Fruit fly (Drosophila melanogaster) whole organism, embryonic: ENCODE results near the gene Hr78.
A peak's percentile ranks its signal among the peaks of the same experiment; 100 is the strongest.

Source experiments
- Atf-2 ChIP-seq: fragments of 200-800 bp; sonication (Bioruptor generic); optimal IDR thresholded peaks from 2 replicates; lab custom pipeline; 2016; ENCODE audit warnings: missing biosample characterization, missing genetic modification characterization
- Bteb2 ChIP-seq: fragments of 200-800 bp; sonication (Bioruptor generic); optimal IDR thresholded peaks from 2 replicates; lab custom pipeline; 2016; ENCODE audit warnings: missing biosample characterization, missing genetic modification characterization
- C15 ChIP-seq: fragments of 200-800 bp; sonication (Bioruptor generic); IDR thresholded peaks from 3 replicates; pipeline ENCODE4 v1.3.6; 2022; ENCODE audit warnings: missing biosample characterization, missing genetic modification characterization
- CG10565 ChIP-seq: fragments of 200-800 bp; sonication (Bioruptor generic); optimal IDR thresholded peaks from 3 replicates; lab custom pipeline; 2016; ENCODE audit warnings: missing biosample characterization, mild to moderate bottlenecking, missing genetic modification characterization
- CG11398 ChIP-seq: fragments of 200-800 bp; sonication (Bioruptor generic); optimal IDR thresholded peaks from 2 replicates; lab custom pipeline; 2016; ENCODE audit warnings: missing biosample characterization, missing genetic modification characterization
- CG13296 ChIP-seq: fragments of 200-800 bp; sonication (Bioruptor generic); optimal IDR thresholded peaks from 3 replicates; lab custom pipeline; 2018; ENCODE audit warnings: missing biosample characterization, mild to moderate bottlenecking, missing genetic modification characterization
- CG15601 ChIP-seq: fragments of 200-800 bp; sonication (Bioruptor generic); optimal IDR thresholded peaks from 3 replicates; lab custom pipeline; 2019; ENCODE audit warnings: missing biosample characterization, mild to moderate bottlenecking, missing genetic modification characterization, moderate library complexity
- CG17361 ChIP-seq: fragments of 200-800 bp; sonication (Bioruptor generic); IDR thresholded peaks from 3 replicates; pipeline ENCODE4 v1.3.6; 2022; ENCODE audit warnings: missing biosample characterization, missing genetic modification characterization
- CG2678 ChIP-seq: fragments of 200-800 bp; sonication (Bioruptor generic); optimal IDR thresholded peaks from 3 replicates; lab custom pipeline; 2019; ENCODE audit warnings: missing biosample characterization, mild to moderate bottlenecking, missing genetic modification characterization, moderate library complexity
- CG31224 ChIP-seq: fragments of 200-800 bp; sonication (Bioruptor generic); IDR thresholded peaks from 2 replicates; pipeline ENCODE4 v1.3.6; 2022; ENCODE audit warnings: missing biosample characterization, missing genetic modification characterization
- CG31441 ChIP-seq: fragments of 200-800 bp; sonication (Bioruptor generic); IDR thresholded peaks from 2 replicates; pipeline ENCODE4 v1.3.6; 2022; ENCODE audit warnings: missing biosample characterization, missing genetic modification characterization
- CG4282 ChIP-seq: fragments of 200-800 bp; sonication (Bioruptor generic); optimal IDR thresholded peaks from 2 replicates; lab custom pipeline; 2016; ENCODE audit warnings: missing biosample characterization, missing genetic modification characterization
- CG43689 ChIP-seq: fragments of 200-800 bp; sonication (Bioruptor generic); IDR thresholded peaks from 2 replicates; pipeline ENCODE4 v1.3.6; 2022; ENCODE audit warnings: missing biosample characterization, missing genetic modification characterization
- CG7372 ChIP-seq: fragments of 200-800 bp; sonication (Bioruptor generic); IDR thresholded peaks from 2 replicates; pipeline ENCODE4 v1.3.6; 2022; ENCODE audit warnings: missing biosample characterization, missing genetic modification characterization
- CG7745 ChIP-seq: fragments of 200-800 bp; sonication (Bioruptor generic); optimal IDR thresholded peaks from 2 replicates; lab custom pipeline; 2018; ENCODE audit warnings: missing biosample characterization, mild to moderate bottlenecking, missing genetic modification characterization, moderate library complexity
- CG8290 ChIP-seq, 3 experiments: fragments of 200-800 bp; sonication (Bioruptor generic); optimal IDR thresholded peaks; 2 replicates each; lab custom pipeline; 2016 to 2019; ENCODE audit warnings: missing biosample characterization in 3 of 3, missing genetic modification characterization in 3 of 3, mild to moderate bottlenecking in 2 of 3, moderate library complexity in 1 of 3
- Eip74EF ChIP-seq, 2 experiments: fragments of 200-800 bp in 1 of 2; fragments of >200 bp in 1 of 2; sonication (Bioruptor generic) in 1 of 2; optimal IDR thresholded peaks; 2 replicates each; lab custom pipeline; 2017 to 2019; ENCODE audit warnings: missing biosample characterization in 2 of 2, missing genetic modification characterization in 2 of 2, mild to moderate bottlenecking in 1 of 2, moderate library complexity in 1 of 2
- Fer1 ChIP-seq: fragments of 200-800 bp; sonication (Bioruptor generic); optimal IDR thresholded peaks from 2 replicates; lab custom pipeline; 2017; ENCODE audit warnings: missing biosample characterization, mild to moderate bottlenecking, missing genetic modification characterization
- H2.0 ChIP-seq: fragments of 200-800 bp; sonication (Bioruptor generic); IDR thresholded peaks from 2 replicates; pipeline ENCODE4 v1.3.6; 2022; ENCODE audit warnings: missing biosample characterization, missing genetic modification characterization
- HLHmδ ChIP-seq: fragments of 200-800 bp; sonication (Bioruptor generic); optimal IDR thresholded peaks from 2 replicates; lab custom pipeline; 2018; ENCODE audit warnings: missing biosample characterization, mild to moderate bottlenecking, missing genetic modification characterization, moderate library complexity
- HmgZ ChIP-seq: fragments of 200-800 bp; sonication (Bioruptor generic); optimal IDR thresholded peaks from 2 replicates; lab custom pipeline; 2018; ENCODE audit warnings: missing biosample characterization, mild to moderate bottlenecking, missing genetic modification characterization
- Hr3 ChIP-seq: fragments of 200-800 bp; sonication (Bioruptor generic); optimal IDR thresholded peaks from 3 replicates; lab custom pipeline; 2016; ENCODE audit warnings: missing biosample characterization, missing genetic modification characterization
- Hr39 ChIP-seq: fragments of >200 bp; optimal IDR thresholded peaks from 2 replicates; lab custom pipeline; 2017
- Jarid2 ChIP-seq: fragments of 200-800 bp; sonication (Bioruptor generic); optimal IDR thresholded peaks from 3 replicates; lab custom pipeline; 2017; ENCODE audit warnings: mild to moderate bottlenecking, missing biosample characterization, missing genetic modification reagents, missing genetic modification characterization
- Pdp1 ChIP-seq, 2 experiments: fragments of 200-800 bp; sonication (Bioruptor generic); optimal IDR thresholded peaks; 3 replicates each; lab custom pipeline; 2016; ENCODE audit warnings: missing biosample characterization in 2 of 2, missing genetic modification characterization in 2 of 2, mild to moderate bottlenecking in 1 of 2, moderate library complexity in 1 of 2
- Rfx ChIP-seq: fragments of 200-800 bp; sonication (Bioruptor generic); IDR thresholded peaks from 2 replicates; pipeline ENCODE4 v1.3.6; 2022; ENCODE audit warnings: missing biosample characterization, missing genetic modification characterization
- Sox102F ChIP-seq: fragments of 200-800 bp; sonication (Bioruptor generic); optimal IDR thresholded peaks from 2 replicates; lab custom pipeline; 2018; ENCODE audit warnings: missing biosample characterization, mild to moderate bottlenecking, missing genetic modification characterization, moderate library complexity
- Stat92E ChIP-seq, 3 experiments: fragments of >200 bp in 2 of 3; fragments of 200-800 bp in 1 of 3; sonication (Bioruptor generic) in 1 of 3; optimal IDR thresholded peaks; 2 replicates each; lab custom pipeline; 2017 to 2019; ENCODE audit warnings: missing biosample characterization in 3 of 3, missing genetic modification characterization in 3 of 3, mild to moderate bottlenecking in 1 of 3, moderate library complexity in 1 of 3
- Taf1 ChIP-seq: fragments of 200-800 bp; sonication (Bioruptor generic); IDR thresholded peaks from 2 replicates; pipeline ENCODE4 v1.3.6; 2022; ENCODE audit warnings: missing biosample characterization, missing genetic modification characterization
- ab ChIP-seq: fragments of 200-800 bp; sonication (Bioruptor generic); optimal IDR thresholded peaks from 2 replicates; lab custom pipeline; 2016; ENCODE audit warnings: missing biosample characterization, missing genetic modification characterization
- cas ChIP-seq: fragments of 200-800 bp; sonication (Bioruptor generic); IDR thresholded peaks from 2 replicates; pipeline ENCODE4 v1.3.6; 2022; ENCODE audit warnings: missing biosample characterization, missing genetic modification characterization
- cwo ChIP-seq: fragments of 200-800 bp; sonication (Bioruptor generic); optimal IDR thresholded peaks from 3 replicates; lab custom pipeline; 2017; ENCODE audit warnings: missing biosample characterization, missing genetic modification characterization, mild to moderate bottlenecking, moderate library complexity, missing genetic modification reagents
- dati ChIP-seq: fragments of 200-800 bp; sonication (Bioruptor generic); IDR thresholded peaks from 2 replicates; pipeline ENCODE4 v1.3.6; 2022; ENCODE audit warnings: missing biosample characterization, missing genetic modification characterization
- dmrt11E ChIP-seq: fragments of 200-800 bp; sonication (Bioruptor generic); optimal IDR thresholded peaks from 3 replicates; lab custom pipeline; 2018; ENCODE audit warnings: missing biosample characterization, mild to moderate bottlenecking, missing genetic modification characterization, moderate library complexity
- eve ChIP-seq, 2 experiments: fragments of >200 bp; optimal IDR thresholded peaks; 2 replicates each; lab custom pipeline; 2017; ENCODE audit warnings: missing biosample characterization in 2 of 2, missing genetic modification characterization in 2 of 2
- fu2 ChIP-seq: fragments of 200-800 bp; sonication (Bioruptor generic); optimal IDR thresholded peaks from 2 replicates; lab custom pipeline; 2016; ENCODE audit warnings: missing biosample characterization, missing genetic modification characterization
- gt ChIP-seq: fragments of 200-800 bp; sonication (Bioruptor generic); IDR thresholded peaks from 2 replicates; pipeline ENCODE4 v1.3.6; 2022; ENCODE audit warnings: missing biosample characterization, missing genetic modification characterization
- h ChIP-seq: fragments of >200 bp; optimal IDR thresholded peaks from 2 replicates; lab custom pipeline; 2017
- kni ChIP-seq: fragments of 200-800 bp; sonication (Bioruptor generic); optimal IDR thresholded peaks from 3 replicates; lab custom pipeline; 2017; ENCODE audit warnings: mild to moderate bottlenecking, missing biosample characterization, missing genetic modification reagents, missing genetic modification characterization
- nerfin-1 ChIP-seq: fragments of 200-800 bp; sonication (Bioruptor generic); optimal IDR thresholded peaks from 3 replicates; lab custom pipeline; 2019; ENCODE audit warnings: missing biosample characterization, mild to moderate bottlenecking, missing genetic modification characterization, moderate library complexity
- otp ChIP-seq: fragments of 200-800 bp; sonication (Bioruptor generic); IDR thresholded peaks from 3 replicates; pipeline ENCODE4, ENCODE4 v1.3.6; 2022; ENCODE audit warnings: missing biosample characterization, missing genetic modification characterization
- pb ChIP-seq: fragments of 200-800 bp; sonication (Bioruptor generic); optimal IDR thresholded peaks from 3 replicates; lab custom pipeline; 2016; ENCODE audit warnings: missing biosample characterization, missing genetic modification characterization
- pita ChIP-seq: fragments of 200-800 bp; sonication (Bioruptor generic); optimal IDR thresholded peaks from 2 replicates; lab custom pipeline; 2017; ENCODE audit warnings: missing biosample characterization, mild to moderate bottlenecking, missing genetic modification characterization
- repo ChIP-seq: fragments of 200-800 bp; sonication (Bioruptor generic); optimal IDR thresholded peaks from 2 replicates; lab custom pipeline; 2016; ENCODE audit warnings: missing biosample characterization, missing genetic modification characterization
- sens-2 ChIP-seq: fragments of 200-800 bp; sonication (Bioruptor generic); IDR thresholded peaks from 2 replicates; pipeline ENCODE4 v1.3.6; 2022; ENCODE audit warnings: missing biosample characterization, missing genetic modification characterization
- shn ChIP-seq: fragments of 200-800 bp; sonication (Bioruptor generic); optimal IDR thresholded peaks from 3 replicates; lab custom pipeline; 2016; ENCODE audit warnings: missing biosample characterization, missing genetic modification characterization
- wdn ChIP-seq: fragments of 200-800 bp; sonication (Bioruptor generic); IDR thresholded peaks from 2 replicates; pipeline ENCODE4 v1.3.6; 2022; ENCODE audit warnings: missing biosample characterization, missing genetic modification characterization
- yki ChIP-seq: fragments of >200 bp; optimal IDR thresholded peaks from 3 replicates; lab custom pipeline; 2018
- zfh1 ChIP-seq: fragments of 200-800 bp; sonication (Bioruptor generic); IDR thresholded peaks from 3 replicates; pipeline ENCODE4 v1.3.6; 2022; ENCODE audit warnings: missing biosample characterization, missing genetic modification characterization

The Hr78 gene

dm6 chr3L:21515823-21516715 is 18.8 kb upstream of the Hr78 start, which contains the start of the genes SAK and Cdk12 (continued):
- TF ChIP-seq C15 (GFP tag; lab: Robert Waterston, UW) = 0 out of 3 replicates have a peak, but pooled peaks have one; percentile 56
- peak; percentile 76 to 80 for TF ChIP-seq Pdp1 (GFP tag; optimal IDR thresholded peaks at IDR 0.05; lab: Kevin White, UChicago)
- TF ChIP-seq ab (GFP tag; lab: Kevin White, UChicago) = peak; percentile 74
- peak; percentile 66 for TF ChIP-seq cwo (GFP tag; lab: Kevin White, UChicago)
- TF ChIP-seq wdn (GFP tag; lab: Robert Waterston, UW) = peak; percentile 76
- TF ChIP-seq yki (lab: Kevin White, UChicago) = no peak
- peak; percentile 83 for TF ChIP-seq dmrt11E (tag; lab: Kevin White, UChicago)
- peak; percentile 36 for TF ChIP-seq CG7745 (tag; lab: Kevin White, UChicago)
- TF ChIP-seq pb = peak; percentile 16
- no peak for TF ChIP-seq repo
- peak; percentile 44 for TF ChIP-seq gt (GFP tag; lab: Robert Waterston, UW)
- peak; percentile 82 for TF ChIP-seq CG8290 (GFP tag; optimal IDR thresholded peaks at IDR 0.05; lab: Kevin White, UChicago)
- TF ChIP-seq CG8290 (tag; optimal IDR thresholded peaks at IDR 0.05; lab: Kevin White, UChicago) = peak; percentile 58 to 62
- peak in 1 of 2 experiments; percentile 78 for TF ChIP-seq eve (GFP tag; optimal IDR thresholded peaks at IDR 0.05; lab: Kevin White, UChicago)
- TF ChIP-seq Atf-2 (GFP tag; lab: Kevin White, UChicago) = peak; percentile 24
- peak; percentile 78 for TF ChIP-seq CG31224 (GFP tag; lab: Robert Waterston, UW)
- peak; percentile 69 for TF ChIP-seq H2.0
- TF ChIP-seq HmgZ = peak; percentile 72
- peak; percentile 95 for TF ChIP-seq CG17361 (GFP tag; lab: Robert Waterston, UW)
- TF ChIP-seq CG2678 = peak; percentile 90
- no peak for TF ChIP-seq Bteb2
- TF ChIP-seq dati = peak; percentile 45; the same call in 1 of the 2 replicates
- TF ChIP-seq CG4282 = no peak
- TF ChIP-seq otp (GFP tag; lab: Robert Waterston, UW) = peak; percentile 45; the same call in 1 of the 3 replicates
- TF ChIP-seq CG10565 = peak; percentile 38
- no peak for TF ChIP-seq h (lab: Kevin White, UChicago)
- peak; percentile 48; the same call in 1 of the 2 replicates for TF ChIP-seq sens-2
- peak; percentile 67 for TF ChIP-seq fu2 (GFP tag; lab: Kevin White, UChicago)
- peak; percentile 77; the same call in 1 of the 2 replicates for TF ChIP-seq Taf1 (GFP tag; lab: Robert Waterston, UW)
- peak; percentile 79 for TF ChIP-seq Fer1 (GFP tag; lab: Kevin White, UChicago)
- no peak for TF ChIP-seq kni (GFP tag; lab: Kevin White, UChicago)
- peak; percentile 77 for TF ChIP-seq nerfin-1 (tag; lab: Kevin White, UChicago)
- TF ChIP-seq CG11398 (GFP tag; lab: Kevin White, UChicago) = no peak
- TF ChIP-seq cas = no peak; the same call in 1 of the 2 replicates
- peak in 1 of 3 experiments; percentile 2 for TF ChIP-seq Stat92E (GFP tag; optimal IDR thresholded peaks at IDR 0.05; lab: Kevin White, UChicago)
- peak; percentile 74 for TF ChIP-seq CG7372 (GFP tag; lab: Robert Waterston, UW)
- TF ChIP-seq CG43689 (GFP tag; lab: Robert Waterston, UW) = 0 out of 2 replicates have a peak, but pooled peaks have one; percentile 34
- TF ChIP-seq Jarid2 (GFP tag; lab: Kevin White, UChicago) = no peak
- no peak for TF ChIP-seq pita (GFP tag; lab: Kevin White, UChicago)
- TF ChIP-seq Hr3 (GFP tag; lab: Kevin White, UChicago) = peak; percentile 91
- peak; percentile 82 for TF ChIP-seq CG15601
- TF ChIP-seq CG13296 (GFP tag; lab: Kevin White, UChicago) = peak; percentile 86
- peak; percentile 96 for TF ChIP-seq CG31441
- peak in 1 of 2 experiments; percentile 66 for TF ChIP-seq Eip74EF (GFP tag; optimal IDR thresholded peaks at IDR 0.05; lab: Kevin White, UChicago)
- TF ChIP-seq Hr39 (lab: Kevin White, UChicago) = no peak
- TF ChIP-seq shn (GFP tag; lab: Kevin White, UChicago) = peak; percentile 55
- TF ChIP-seq Rfx (GFP tag; lab: Robert Waterston, UW) = peak; percentile 84
- TF ChIP-seq Sox102F (GFP tag; lab: Kevin White, UChicago) = peak; percentile 79
- TF ChIP-seq HLHmδ (GFP tag; lab: Kevin White, UChicago) = no peak
- peak; percentile 74; the same call in 2 of the 3 replicates for TF ChIP-seq zfh1 (GFP tag; lab: Robert Waterston, UW)
